Worm (Caenorhabditis elegans) whole organism, L4 larva: ENCODE results near the gene eef-1A.2.

ENCODE experiments used
- F26F4.8 ChIP-seq: fragments of 200-800 bp; sonication (Bioruptor generic); conservative IDR thresholded peaks from 2 replicates; pipeline ENCODE4 v1.3.6; 2022; ENCODE audit warnings: missing genetic modification characterization, missing compliant biosample characterization
- F49E8.2 ChIP-seq: sonication (generic microtip); optimal IDR thresholded peaks from 2 replicates; lab custom pipeline; 2016; ENCODE audit warnings: missing compliant biosample characterization, mild to moderate bottlenecking, missing genetic modification characterization, borderline replicate concordance
- T20F7.1 ChIP-seq: fragments of 200-800 bp; sonication (Bioruptor generic); optimal IDR thresholded peaks from 2 replicates; lab custom pipeline; 2018; ENCODE audit warnings: mild to moderate bottlenecking, missing genetic modification characterization, missing compliant biosample characterization
- Y105C5A.15 ChIP-seq: fragments of 200-800 bp; sonication (Bioruptor generic); IDR thresholded peaks from 2 replicates; pipeline ENCODE4 v1.3.6; 2022; ENCODE audit warnings: missing genetic modification characterization, missing compliant biosample characterization
- Y48G9A.11 ChIP-seq: fragments of 200-800 bp; sonication (Bioruptor generic); IDR thresholded peaks from 2 replicates; pipeline ENCODE4 v1.3.6; 2022; ENCODE audit warnings: missing genetic modification reagents, missing genetic modification characterization, missing compliant biosample characterization
- Y5F2A.4 ChIP-seq: fragments of 200-800 bp; sonication (Bioruptor generic); optimal IDR thresholded peaks from 2 replicates; lab custom pipeline; 2018; ENCODE audit warnings: mild to moderate bottlenecking, missing genetic modification characterization, missing compliant biosample characterization
- Y75B8A.6 ChIP-seq: fragments of 200-800 bp; sonication (Bioruptor generic); IDR thresholded peaks from 2 replicates; pipeline ENCODE4 v1.3.6; 2022; ENCODE audit warnings: missing genetic modification reagents, missing genetic modification characterization, missing compliant biosample characterization
- arid-1 ChIP-seq: fragments of 200-800 bp; sonication (Bioruptor generic); conservative IDR thresholded peaks from 2 replicates; pipeline ENCODE4 v1.3.6; 2022; ENCODE audit warnings: missing genetic modification reagents, missing genetic modification characterization, missing compliant biosample characterization
- ceh-32 ChIP-seq: sonication (generic microtip); optimal IDR thresholded peaks from 2 replicates; lab custom pipeline; 2016; ENCODE audit warnings: mild to moderate bottlenecking, missing genetic modification characterization, missing compliant biosample characterization; ENCODE audit not compliant: poor library complexity
- ceh-44 ChIP-seq: fragments of 200-800 bp; sonication (Bioruptor generic); IDR thresholded peaks from 2 replicates; pipeline ENCODE4 v1.3.6; 2022; ENCODE audit warnings: missing genetic modification reagents, missing genetic modification characterization, missing compliant biosample characterization
- ctbp-1 ChIP-seq: fragments of 200-800 bp; sonication (Bioruptor generic); IDR thresholded peaks from 2 replicates; pipeline ENCODE4 v1.3.6; 2022; ENCODE audit warnings: missing genetic modification reagents, missing genetic modification characterization, missing compliant biosample characterization
- daf-16 ChIP-seq, 3 experiments: sonication (generic microtip); optimal IDR thresholded peaks; 2 replicates each; lab custom pipeline; 2016 to 2017; ENCODE audit warnings: missing genetic modification characterization in 3 of 3, missing genetic modification reagents in 3 of 3, mild to moderate bottlenecking in 2 of 3, missing compliant biosample characterization in 2 of 3, missing biosample characterization in 1 of 3, moderate library complexity in 1 of 3
- daf-19 ChIP-seq: fragments of 200-800 bp; sonication (Bioruptor generic); conservative IDR thresholded peaks from 2 replicates; pipeline ENCODE4 v1.3.6; 2022; ENCODE audit warnings: missing genetic modification characterization, missing compliant biosample characterization
- dmd-6 ChIP-seq: fragments of 200-800 bp; sonication (Bioruptor generic); IDR thresholded peaks from 2 replicates; pipeline ENCODE4 v1.3.6; 2022; ENCODE audit warnings: missing genetic modification reagents, missing genetic modification characterization, missing compliant biosample characterization
- dmd-9 ChIP-seq: fragments of 200-800 bp; sonication (Bioruptor generic); IDR thresholded peaks from 2 replicates; pipeline ENCODE4 v1.3.6; 2022; ENCODE audit warnings: missing genetic modification reagents, missing genetic modification characterization, missing compliant biosample characterization
- dve-1 ChIP-seq: sonication (generic microtip); optimal IDR thresholded peaks from 2 replicates; lab custom pipeline; 2017; ENCODE audit warnings: antibody characterized with exemption, mild to moderate bottlenecking, missing genetic modification characterization, missing compliant biosample characterization; ENCODE audit not compliant: insufficient read depth
- gei-8 ChIP-seq: fragments of 200-800 bp; sonication (Bioruptor generic); optimal IDR thresholded peaks from 2 replicates; lab custom pipeline; 2018; ENCODE audit warnings: mild to moderate bottlenecking, missing genetic modification characterization, missing compliant biosample characterization
- hlh-11 ChIP-seq: fragments of 200-800 bp; sonication (Bioruptor generic); optimal IDR thresholded peaks from 2 replicates; lab custom pipeline; 2018; ENCODE audit warnings: mild to moderate bottlenecking, missing genetic modification characterization, missing compliant biosample characterization
- hlh-30 ChIP-seq: sonication (generic microtip); optimal IDR thresholded peaks from 2 replicates; lab custom pipeline; 2017; ENCODE audit warnings: antibody characterized with exemption, mild to moderate bottlenecking, missing genetic modification characterization, missing compliant biosample characterization; ENCODE audit not compliant: insufficient read depth
- hmg-1.1 ChIP-seq: fragments of 200-800 bp; sonication (Bioruptor generic); IDR thresholded peaks from 2 replicates; pipeline ENCODE4 v1.3.6; 2022; ENCODE audit warnings: missing genetic modification reagents, missing genetic modification characterization, missing compliant biosample characterization
- lim-7 ChIP-seq: fragments of 200-800 bp; sonication (Bioruptor generic); IDR thresholded peaks from 2 replicates; pipeline ENCODE4 v1.3.6; 2022; ENCODE audit warnings: missing genetic modification characterization, missing compliant biosample characterization
- lin-13 ChIP-seq: fragments of 150-350 bp; optimal IDR thresholded peaks from 2 replicates; lab custom pipeline; 2014; ENCODE audit warnings: missing biosample characterization, missing genetic modification reagents, missing genetic modification characterization
- lin-38 ChIP-seq: fragments of 200-800 bp; sonication (Bioruptor generic); IDR thresholded peaks from 2 replicates; pipeline ENCODE4 v1.3.6; 2022; ENCODE audit warnings: missing genetic modification reagents, missing genetic modification characterization, missing compliant biosample characterization
- lir-3 ChIP-seq: sonication (generic microtip); optimal IDR thresholded peaks from 2 replicates; lab custom pipeline; 2016; ENCODE audit warnings: mild to moderate bottlenecking, missing genetic modification characterization, missing compliant biosample characterization
- madf-5 ChIP-seq, 2 experiments: fragments of 200-800 bp; sonication (Bioruptor generic); IDR thresholded peaks; 2 replicates each; pipeline ENCODE4 v1.3.6; 2022; ENCODE audit warnings: missing compliant biosample characterization in 2 of 2, missing genetic modification characterization in 2 of 2
- madf-9 ChIP-seq: fragments of 200-800 bp; sonication (Bioruptor generic); conservative IDR thresholded peaks from 2 replicates; pipeline ENCODE4 v1.3.6; 2022; ENCODE audit warnings: missing genetic modification reagents, missing genetic modification characterization, missing compliant biosample characterization
- mdl-1 ChIP-seq, 2 experiments: fragments of 150-350 bp in 1 of 2; sonication (generic microtip) in 1 of 2; optimal IDR thresholded peaks; 2 replicates each; lab custom pipeline; 2014 to 2017; ENCODE audit warnings: missing biosample characterization in 2 of 2, missing genetic modification characterization in 2 of 2
- mep-1 ChIP-seq: fragments of 150-350 bp; sonication (generic microtip); optimal IDR thresholded peaks from 3 replicates; lab custom pipeline; 2014; ENCODE audit warnings: missing biosample characterization, missing genetic modification characterization
- mes-2 ChIP-seq: sonication (generic microtip); optimal IDR thresholded peaks from 2 replicates; lab custom pipeline; 2016; ENCODE audit warnings: missing genotype, mild to moderate bottlenecking, missing genetic modification characterization, missing compliant biosample characterization; ENCODE audit not compliant: poor library complexity, severe bottlenecking
- mxl-3 ChIP-seq: fragments of 200-800 bp; sonication (Bioruptor generic); optimal IDR thresholded peaks from 2 replicates; lab custom pipeline; 2018; ENCODE audit warnings: mild to moderate bottlenecking, missing genetic modification characterization, missing compliant biosample characterization
- nhr-10 ChIP-seq: fragments of 150-350 bp; optimal IDR thresholded peaks from 2 replicates; lab custom pipeline; 2014; ENCODE audit warnings: missing biosample characterization, missing genetic modification characterization
- nhr-102 ChIP-seq: sonication (generic microtip); optimal IDR thresholded peaks from 2 replicates; lab custom pipeline; 2016; ENCODE audit warnings: mild to moderate bottlenecking, missing genetic modification characterization, moderate library complexity, missing compliant biosample characterization
- nhr-11 ChIP-seq: fragments of 150-350 bp; optimal IDR thresholded peaks from 2 replicates; lab custom pipeline; 2014; ENCODE audit warnings: missing biosample characterization, missing genetic modification characterization
- nhr-28 ChIP-seq: fragments of 150-350 bp; optimal IDR thresholded peaks from 2 replicates; lab custom pipeline; 2014; ENCODE audit warnings: missing biosample characterization, missing genetic modification characterization
- nhr-48 ChIP-seq: sonication (generic microtip); optimal IDR thresholded peaks from 2 replicates; lab custom pipeline; 2016; ENCODE audit warnings: mild to moderate bottlenecking, missing genetic modification characterization, missing compliant biosample characterization
- nhr-6 ChIP-seq: fragments of 150-350 bp; optimal IDR thresholded peaks from 2 replicates; lab custom pipeline; 2014; ENCODE audit warnings: missing biosample characterization, missing genetic modification characterization
- pha-4 ChIP-seq, 2 experiments: fragments of 150-350 bp in 1 of 2; fragments of 200-800 bp in 1 of 2; sonication (Bioruptor generic) in 1 of 2; IDR thresholded peaks in 1 of 2; optimal IDR thresholded peaks in 1 of 2; 2 replicates each; pipeline versions ENCODE4 v1.3.6 to Lab custom; 2014 to 2022; ENCODE audit warnings: missing genetic modification characterization in 2 of 2, missing genetic modification reagents in 2 of 2, missing biosample characterization in 1 of 2, missing compliant biosample characterization in 1 of 2
- pqm-1 ChIP-seq: sonication (generic microtip); optimal IDR thresholded peaks from 2 replicates; lab custom pipeline; 2017; ENCODE audit warnings: missing biosample characterization, missing genetic modification characterization
- rbr-2 ChIP-seq: sonication (generic microtip); optimal IDR thresholded peaks from 2 replicates; lab custom pipeline; 2016; ENCODE audit warnings: missing genotype, missing genetic modification characterization, missing compliant biosample characterization
- set-16 ChIP-seq: fragments of 200-800 bp; sonication (Bioruptor generic); IDR thresholded peaks from 2 replicates; pipeline ENCODE4 v1.3.6; 2022; ENCODE audit warnings: missing genetic modification reagents, missing genetic modification characterization, missing compliant biosample characterization
- snpc-1.2 ChIP-seq: fragments of 200-800 bp; sonication (Bioruptor generic); IDR thresholded peaks from 2 replicates; pipeline ENCODE4 v1.3.6; 2022; ENCODE audit warnings: missing genetic modification reagents, missing genetic modification characterization, missing compliant biosample characterization
- tra-1 ChIP-seq: fragments of 200-800 bp; sonication (Bioruptor generic); IDR thresholded peaks from 2 replicates; pipeline ENCODE4 v1.3.6; 2022; ENCODE audit warnings: missing genetic modification reagents, missing genetic modification characterization, missing compliant biosample characterization
- unc-130 ChIP-seq: sonication (generic microtip); optimal IDR thresholded peaks from 2 replicates; lab custom pipeline; 2016; ENCODE audit warnings: missing genetic modification reagents, missing genetic modification characterization, missing compliant biosample characterization
- unc-62 ChIP-seq, 3 experiments: fragments of 150-350 bp in 1 of 3; sonication (generic microtip); optimal IDR thresholded peaks in 2 of 3; peaks in 1 of 3; 1 replicate in 1 of 3; 2 replicates in 2 of 3; lab custom pipeline; 2014 to 2017; ENCODE audit warnings: missing biosample characterization in 3 of 3, missing genetic modification characterization in 3 of 3, missing genetic modification reagents in 3 of 3, missing genotype in 1 of 3
- zag-1 ChIP-seq: fragments of 150-350 bp; optimal IDR thresholded peaks from 2 replicates; lab custom pipeline; 2014; ENCODE audit warnings: missing biosample characterization, missing genetic modification characterization
- zfp-3 ChIP-seq: fragments of 200-800 bp; sonication (Bioruptor generic); conservative IDR thresholded peaks from 2 replicates; pipeline ENCODE4 v1.3.6; 2022; ENCODE audit warnings: missing genetic modification reagents, missing genetic modification characterization, missing compliant biosample characterization

Gene eef-1A.2

DNA sequence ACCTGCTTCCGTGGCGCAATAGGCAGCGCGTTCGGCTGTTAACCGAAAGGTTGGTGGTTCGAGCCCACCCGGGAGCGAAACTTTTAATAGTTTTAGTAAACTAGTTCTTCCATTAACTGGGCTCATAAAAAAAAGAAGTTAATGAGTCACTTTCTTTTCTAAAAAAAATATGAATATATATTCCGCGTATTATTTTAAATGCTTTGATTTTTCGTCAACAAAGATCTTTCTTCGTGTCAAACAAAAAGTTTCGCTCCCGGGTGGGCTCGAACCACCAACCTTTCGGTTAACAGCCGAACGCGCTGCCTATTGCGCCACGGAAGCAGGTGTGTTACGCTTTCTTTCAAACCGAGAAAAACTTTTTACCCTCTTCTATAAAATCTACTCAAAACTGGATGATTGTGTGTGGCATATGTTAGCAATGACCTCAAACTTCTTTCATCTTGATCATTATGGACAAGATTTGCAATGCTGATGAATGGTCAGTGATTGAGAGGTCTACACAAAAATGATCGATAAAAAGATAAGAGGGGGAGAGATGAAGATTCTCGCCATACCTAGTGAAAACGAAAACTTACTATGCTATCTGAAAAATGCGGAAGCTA is 49.6 kb upstream of the eef-1A.2 start:
- TF ChIP-seq nhr-48 (tag; lab: Kevin White, UChicago) (peak; percentile 42), F49E8.2 (tag; lab: Kevin White, UChicago) (peak; percentile 50), nhr-102 (tag; lab: Kevin White, UChicago) (peak; percentile 62), hlh-11 (peak; percentile 58), madf-9 (GFP tag; lab: Robert Waterston, UW) (peak; percentile 18; the same call in 1 of the 2 replicates), mxl-3 (GFP tag; lab: Kevin White, UChicago) (peak; percentile 13), nhr-28 (tag; lab: Kevin White, UChicago) (peak; percentile 23), nhr-11 (tag; lab: Kevin White, UChicago) (no peak), tra-1 (GFP tag; lab: Robert Waterston, UW) (0 out of 2 replicates have a peak, but pooled peaks have one; percentile 68), dve-1 (tag; lab: Kevin White, UChicago) (peak; percentile 8), unc-62 (GFP tag; optimal IDR thresholded peaks at IDR 0.05 in 1 of 2; lab: Kevin White, UChicago) (peak in 1 of 2 experiments; percentile 93), unc-62 (tag; optimal IDR thresholded peaks at IDR 0.05; lab: Kevin White, UChicago) (no peak), T20F7.1 (GFP tag; lab: Kevin White, UChicago) (no peak), ceh-44 (0 out of 2 replicates have a peak, but pooled peaks have one; percentile 38), Y48G9A.11 (peak; percentile 56; the same call in 1 of the 2 replicates), ctbp-1 (0 out of 2 replicates have a peak, but pooled peaks have one; percentile 62), dmd-6 (GFP tag; lab: Robert Waterston, UW) (peak; percentile 21; the same call in 1 of the 2 replicates), ceh-32 (tag; lab: Kevin White, UChicago) (no peak), zag-1 (tag; lab: Kevin White, UChicago) (no peak), mes-2 (tag; lab: Kevin White, UChicago) (peak; percentile 57), lir-3 (tag; lab: Kevin White, UChicago) (peak; percentile 19), mdl-1 (tag; optimal IDR thresholded peaks at IDR 0.05; lab: Kevin White, UChicago) (peak in 1 of 2 experiments; percentile 38), nhr-6 (no peak), lim-7 (GFP tag; lab: Robert Waterston, UW) (peak; percentile 78), zfp-3 (no peak), Y5F2A.4 (GFP tag; lab: Kevin White, UChicago) (peak; percentile 41), daf-19 (peak; percentile 59; the same call in 1 of the 2 replicates), lin-38 (GFP tag; lab: Robert Waterston, UW) (peak; percentile 61), Y105C5A.15 (GFP tag; lab: Robert Waterston, UW) (0 out of 2 replicates have a peak, but pooled peaks have one; percentile 54), madf-5 (GFP tag; IDR thresholded peaks at IDR 0.05; lab: Robert Waterston, UW) (peak in 1 of 2 experiments; percentile 56; a peak in 1 of 4 replicates), daf-16 (GFP tag; optimal IDR thresholded peaks at IDR 0.05; lab: Kevin White, UChicago) (peak; percentile 19 to 76), daf-16 (tag; optimal IDR thresholded peaks at IDR 0.05; lab: Kevin White, UChicago) (peak; percentile 68), lin-13 (GFP tag; lab: Kevin White, UChicago) (no peak), hmg-1.1 (GFP tag; lab: Robert Waterston, UW) (peak; percentile 68), snpc-1.2 (GFP tag; lab: Robert Waterston, UW) (peak; percentile 81), set-16 (GFP tag; lab: Robert Waterston, UW) (no peak), rbr-2 (peak; percentile 43), hlh-30 (tag; lab: Kevin White, UChicago) (peak; percentile 47), gei-8 (GFP tag; lab: Kevin White, UChicago) (peak; percentile 3), pqm-1 (tag; lab: Kevin White, UChicago) (no peak), unc-130 (peak; percentile 49), mep-1 (tag; lab: Kevin White, UChicago) (peak; percentile 62), F26F4.8 (GFP tag; lab: Robert Waterston, UW) (peak; percentile 50; the same call in 1 of the 2 replicates), pha-4 (GFP tag; IDR thresholded peaks at IDR 0.05; lab: Robert Waterston, UW) (peak; percentile 77), pha-4 (tag; optimal IDR thresholded peaks at IDR 0.05; lab: Kevin White, UChicago) (no peak), Y75B8A.6 (GFP tag; lab: Robert Waterston, UW) (no peak), arid-1 (GFP tag; lab: Robert Waterston, UW) (peak; percentile 61; the same call in 1 of the 2 replicates), dmd-9 (GFP tag; lab: Robert Waterston, UW) (no peak), nhr-10 (no peak)
